Fruit fly (Drosophila melanogaster): ENCODE data around the gene CheB38c.

CheB38c gene

DNA sequence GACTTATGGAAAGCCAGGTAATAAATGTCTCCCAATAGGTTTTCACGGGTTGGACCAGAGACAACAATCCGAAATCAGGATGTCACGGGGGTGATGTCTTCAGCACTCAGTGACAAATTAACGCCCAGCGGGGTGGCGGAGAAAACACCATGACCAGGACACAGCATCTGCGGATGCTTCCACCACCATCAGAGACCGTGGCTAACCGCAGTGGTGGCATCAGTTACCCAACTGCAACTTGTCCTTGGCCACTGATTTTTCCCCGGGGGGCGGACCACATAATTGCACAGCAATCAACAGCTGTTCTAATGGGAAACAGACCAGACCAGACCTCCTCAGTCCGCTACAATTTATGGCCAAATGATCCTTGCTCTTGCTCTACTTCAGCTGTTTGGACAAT, 42.3 kb downstream of the CheB38c start:
- TF ChIP-seq Ets98B (GFP tag; IDR thresholded peaks at IDR 0.05) (no peak), CG10348 (GFP tag; IDR thresholded peaks at IDR 0.05) (no peak), D1 (tag; optimal IDR thresholded peaks at IDR 0.05) (no peak), CG32121 (GFP tag; IDR thresholded peaks at IDR 0.05) (no peak), rn (GFP tag; IDR thresholded peaks at IDR 0.05) (no peak), CG8159 (tag; optimal IDR thresholded peaks at IDR 0.05) (no peak), CG34367 (tag; optimal IDR thresholded peaks at IDR 0.05) (no peak), CG4496 (GFP tag; IDR thresholded peaks at IDR 0.05) (no peak), CG12605 (GFP tag; IDR thresholded peaks at IDR 0.05) (no peak), CG15710 (tag; optimal IDR thresholded peaks at IDR 0.05) (no peak), EcR (GFP tag; optimal IDR thresholded peaks at IDR 0.05) (no peak), Pif1A (GFP tag; optimal IDR thresholded peaks at IDR 0.05) (no peak), CG17806 (tag; optimal IDR thresholded peaks at IDR 0.05) (no peak), CG14655 (GFP tag; optimal IDR thresholded peaks at IDR 0.05) (no peak)

DNA sequence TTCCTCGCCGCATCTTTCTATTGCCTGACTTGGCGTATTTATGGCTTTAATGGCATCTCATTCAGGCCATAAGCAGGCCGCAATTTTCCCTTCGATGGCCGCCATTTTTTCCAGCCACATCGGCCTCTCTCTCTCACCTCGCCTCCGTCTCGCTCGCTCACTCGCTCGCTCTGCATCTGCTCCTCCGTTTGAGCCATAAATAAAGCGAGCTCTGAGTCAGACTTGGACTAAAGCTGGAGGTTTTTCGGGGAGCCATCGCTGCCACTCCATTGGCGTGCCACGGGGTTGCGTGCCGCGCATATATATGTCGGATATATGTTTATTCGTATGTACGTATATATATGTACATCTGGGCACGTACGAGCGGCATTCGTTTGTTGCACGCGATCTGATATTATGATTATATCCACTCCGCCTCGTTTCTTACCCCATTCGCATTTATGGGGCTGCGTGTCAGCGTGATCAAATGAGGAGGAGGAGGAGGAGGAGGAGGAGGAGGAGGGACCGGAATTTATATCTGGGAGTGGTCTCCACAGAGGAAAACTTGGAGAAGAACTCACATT, 43.6 kb downstream of the CheB38c start:
- TF ChIP-seq CG8159 (tag; optimal IDR thresholded peaks at IDR 0.05) (no peak), gl (tag; optimal IDR thresholded peaks at IDR 0.05) (no peak), CG13204 (GFP tag; optimal IDR thresholded peaks at IDR 0.05) (no peak)

DNA sequence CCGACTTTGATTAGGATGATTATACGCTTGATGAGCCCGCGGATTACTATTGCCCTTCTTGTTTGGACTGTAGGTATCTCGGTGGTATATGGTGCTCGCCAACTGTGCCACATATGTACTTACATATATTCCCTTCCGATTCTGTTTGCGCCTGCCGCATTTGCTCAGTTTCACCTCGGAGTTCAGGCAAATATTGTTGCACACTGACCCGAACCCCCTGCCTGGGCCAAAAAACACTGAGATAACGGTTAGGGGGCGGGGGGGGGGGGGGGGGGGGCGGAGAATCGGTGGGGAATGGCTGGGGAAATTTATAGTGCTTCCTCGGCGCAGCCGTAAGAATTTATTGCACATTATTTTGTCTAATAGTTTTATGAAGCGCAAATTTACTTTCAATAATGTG, 44.7 kb downstream of the CheB38c start:
- TF ChIP-seq gl (tag; optimal IDR thresholded peaks at IDR 0.05) (no peak), EcR (GFP tag; optimal IDR thresholded peaks at IDR 0.05) (no peak), CG15710 (tag; optimal IDR thresholded peaks at IDR 0.05) (no peak), CG8301 (tag; optimal IDR thresholded peaks at IDR 0.05) (no peak), D1 (tag; optimal IDR thresholded peaks at IDR 0.05) (no peak), CG14655 (GFP tag; optimal IDR thresholded peaks at IDR 0.05) (no peak)

DNA sequence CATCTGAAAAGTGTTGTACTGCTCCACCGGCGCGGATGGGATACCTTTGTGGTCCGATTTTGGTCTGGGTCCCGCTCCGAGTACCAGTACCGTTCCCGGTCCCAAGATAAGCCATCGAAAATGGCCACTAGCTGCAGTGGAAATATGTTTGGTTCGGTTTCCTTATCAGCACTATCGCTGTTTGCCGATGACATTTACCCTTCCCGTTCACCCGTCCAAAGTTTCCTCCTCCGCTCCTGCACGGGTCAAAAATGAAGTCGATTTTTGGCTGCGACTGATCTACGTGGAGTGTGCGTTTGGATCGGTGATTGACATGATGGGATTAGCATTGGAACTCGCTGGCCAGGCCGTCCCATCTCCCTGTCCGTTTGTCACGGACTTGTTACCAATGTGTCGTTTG, 46.2 kb downstream of the CheB38c start:
- no peak for TF ChIP-seq Pif1A (GFP tag; optimal IDR thresholded peaks at IDR 0.05)
- no peak for TF ChIP-seq Ets98B (GFP tag; IDR thresholded peaks at IDR 0.05)
- no peak for TF ChIP-seq CG8301 (tag; optimal IDR thresholded peaks at IDR 0.05)
- no peak for TF ChIP-seq fd96Ca (GFP tag; IDR thresholded peaks at IDR 0.05)
- TF ChIP-seq gl (tag; optimal IDR thresholded peaks at IDR 0.05), result no peak
- no peak for TF ChIP-seq Pif1B (GFP tag; optimal IDR thresholded peaks at IDR 0.05)
- TF ChIP-seq CG12605 (GFP tag; IDR thresholded peaks at IDR 0.05), result no peak
- TF ChIP-seq D1 (tag; optimal IDR thresholded peaks at IDR 0.05), result no peak
- no peak for TF ChIP-seq CG17806 (tag; optimal IDR thresholded peaks at IDR 0.05)
- TF ChIP-seq CG14655 (GFP tag; optimal IDR thresholded peaks at IDR 0.05), result no peak
- TF ChIP-seq CG32121 (GFP tag; IDR thresholded peaks at IDR 0.05), result no peak
- no peak for TF ChIP-seq CG8159 (tag; optimal IDR thresholded peaks at IDR 0.05)
- no peak for TF ChIP-seq CG13204 (GFP tag; optimal IDR thresholded peaks at IDR 0.05)
- no peak for TF ChIP-seq rn (GFP tag; IDR thresholded peaks at IDR 0.05)

DNA sequence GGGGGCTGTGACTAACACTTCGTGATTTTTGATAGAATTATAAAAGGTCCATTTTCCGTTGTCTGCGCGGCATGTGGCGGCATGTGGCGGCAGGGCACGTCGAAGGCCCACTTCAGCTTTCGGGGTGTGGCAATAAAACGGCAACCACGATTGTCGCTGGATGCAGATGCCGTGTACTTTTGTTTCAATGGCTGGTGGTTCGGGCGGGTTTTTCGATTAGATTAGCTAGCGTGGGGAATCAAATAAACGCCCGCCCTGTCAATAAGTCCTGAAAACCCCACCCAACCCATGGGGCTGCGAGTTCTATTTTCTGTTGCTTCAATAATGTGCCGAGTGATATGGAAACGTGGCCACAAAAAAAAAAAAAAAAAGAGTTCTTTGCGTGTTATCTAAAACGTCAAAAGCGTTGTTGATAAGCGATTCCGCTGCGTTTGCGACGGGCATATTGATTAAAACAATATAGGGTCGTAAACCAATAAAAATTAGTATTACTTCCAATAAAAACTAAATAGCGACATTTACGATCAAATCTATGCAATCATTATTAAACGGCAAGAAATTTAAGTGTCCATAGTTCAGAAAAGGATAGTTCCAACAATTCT, 47.1 kb downstream of the CheB38c start:
- TF ChIP-seq CG17806 (tag; optimal IDR thresholded peaks at IDR 0.05), result no peak
- no peak for TF ChIP-seq CG4496 (GFP tag; IDR thresholded peaks at IDR 0.05)
- no peak for TF ChIP-seq CG9948 (tag; optimal IDR thresholded peaks at IDR 0.05)
- TF ChIP-seq fd96Ca (GFP tag; IDR thresholded peaks at IDR 0.05), result 0 out of 3 replicates have a peak, but pooled peaks have one; percentile 28
- no peak for TF ChIP-seq CG8301 (tag; optimal IDR thresholded peaks at IDR 0.05)

DNA sequence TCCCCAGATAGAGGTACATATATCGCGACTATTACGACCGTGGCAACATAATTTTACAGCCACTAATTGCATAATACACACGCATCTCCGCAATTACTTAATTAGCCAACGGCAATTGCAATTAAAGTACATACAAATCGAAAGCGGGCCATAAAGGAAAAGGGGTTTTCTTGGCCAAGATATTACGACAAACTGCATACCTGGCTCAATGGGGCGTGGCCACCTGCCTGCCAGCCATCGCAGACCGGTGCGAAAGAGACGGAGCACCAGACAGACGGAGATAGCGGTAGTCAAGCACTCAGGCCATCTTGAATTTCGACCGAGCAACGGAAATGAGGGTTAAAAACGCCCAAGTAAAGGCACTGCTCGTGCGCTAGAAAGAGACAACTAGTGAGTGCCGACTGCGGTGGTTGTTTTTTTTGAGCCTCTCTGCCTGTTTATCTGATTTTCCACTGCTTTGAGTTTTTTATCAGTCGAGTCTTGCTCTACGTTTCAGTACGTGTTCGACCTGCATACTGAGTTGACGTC, 50.4 kb downstream of the CheB38c start, which contains the start of gene cad:
Gene cad, plus strand, starts transcription at position 490 of the 528 bp plus-strand sequence.
- no peak for TF ChIP-seq CG8159 (tag; optimal IDR thresholded peaks at IDR 0.05)
- TF ChIP-seq CG15710 (tag; optimal IDR thresholded peaks at IDR 0.05), result peak; percentile 30
- no peak; the same call in 1 of the 3 replicates for TF ChIP-seq CG4496 (GFP tag; IDR thresholded peaks at IDR 0.05)
- TF ChIP-seq CG34367 (tag; optimal IDR thresholded peaks at IDR 0.05), result no peak
- TF ChIP-seq CG32121 (GFP tag; IDR thresholded peaks at IDR 0.05), result peak; percentile 40; the same call in 1 of the 2 replicates
- TF ChIP-seq EcR (GFP tag; optimal IDR thresholded peaks at IDR 0.05), result no peak
- peak; percentile 59 for TF ChIP-seq Pif1A (GFP tag; optimal IDR thresholded peaks at IDR 0.05)
- TF ChIP-seq fd96Ca (GFP tag; IDR thresholded peaks at IDR 0.05), result peak; percentile 62; the same call in 2 of the 3 replicates
- peak; percentile 7 for TF ChIP-seq Pif1B (GFP tag; optimal IDR thresholded peaks at IDR 0.05)
- TF ChIP-seq rn (GFP tag; IDR thresholded peaks at IDR 0.05), result no peak
- TF ChIP-seq CG12605 (GFP tag; IDR thresholded peaks at IDR 0.05), result no peak
- TF ChIP-seq Snoo (tag; optimal IDR thresholded peaks at IDR 0.05), result peak; percentile 66
- peak; percentile 28 for TF ChIP-seq D1 (tag; optimal IDR thresholded peaks at IDR 0.05)
- no peak for TF ChIP-seq CG13204 (GFP tag; optimal IDR thresholded peaks at IDR 0.05)
- TF ChIP-seq CG10348 (GFP tag; IDR thresholded peaks at IDR 0.05), result no peak
- no peak for TF ChIP-seq CG14655 (GFP tag; optimal IDR thresholded peaks at IDR 0.05)
- no peak for TF ChIP-seq CG17806 (tag; optimal IDR thresholded peaks at IDR 0.05)
- TF ChIP-seq Ets98B (GFP tag; IDR thresholded peaks at IDR 0.05), result peak; percentile 52
- TF ChIP-seq CG8301 (tag; optimal IDR thresholded peaks at IDR 0.05), result no peak
- no peak for TF ChIP-seq CG9948 (tag; optimal IDR thresholded peaks at IDR 0.05)
- peak; percentile 19 for TF ChIP-seq gl (tag; optimal IDR thresholded peaks at IDR 0.05)
